Worm (Caenorhabditis elegans): ENCODE measurements around the gene pinn-1.

pinn-1 gene

ce11 chrII:2937852-2938251, 49.0 kb upstream of the pinn-1 start, which contains the start of gene irld-65:
Gene irld-65 (minus strand): TSS chrII:2937952.
- TF ChIP-seq gmeb-1 (tag; optimal IDR thresholded peaks at IDR 0.05) (no peak), ceh-16 (tag; optimal IDR thresholded peaks at IDR 0.05) (no peak)

DNA sequence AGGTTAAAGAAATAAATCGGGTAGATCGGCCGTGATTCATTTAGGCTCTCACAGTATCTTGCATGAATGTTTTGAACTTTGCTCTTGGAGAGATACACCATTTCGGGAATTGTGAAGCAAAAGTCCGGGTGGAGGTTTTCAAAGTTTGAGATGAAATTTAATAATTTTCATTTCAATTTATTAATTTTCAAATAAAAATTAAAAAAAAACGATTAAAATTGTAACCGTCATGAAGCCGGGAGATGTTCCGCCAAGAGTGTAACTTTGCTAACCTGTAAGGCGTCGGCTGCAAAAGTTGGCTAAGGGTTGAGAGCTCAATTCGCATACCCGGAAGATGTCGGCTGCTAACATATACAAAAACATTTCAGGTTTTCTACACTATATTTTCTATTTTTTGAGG, 45.5 kb upstream of the pinn-1 start, which contains the start of gene irld-67:
irld-67 (minus strand) TSS at position 101 of the 400 bp plus-strand sequence.
- no peak for TF ChIP-seq nhr-77 (tag; optimal IDR thresholded peaks at IDR 0.05)
- no peak for TF ChIP-seq mdl-1 (tag; optimal IDR thresholded peaks at IDR 0.05)
- no peak for TF ChIP-seq nhr-21 (tag; optimal IDR thresholded peaks at IDR 0.05)
- TF ChIP-seq ceh-82 (tag; optimal IDR thresholded peaks at IDR 0.05), result no peak
- TF ChIP-seq nhr-23 (tag; optimal IDR thresholded peaks at IDR 0.05), result no peak
- TF ChIP-seq skn-1 (tag; optimal IDR thresholded peaks at IDR 0.05), result no peak
- TF ChIP-seq lsy-2 (tag; optimal IDR thresholded peaks at IDR 0.05), result no peak
- no peak for TF ChIP-seq dmd-4 (tag; optimal IDR thresholded peaks at IDR 0.05)
- no peak for TF ChIP-seq lin-39 (tag; optimal IDR thresholded peaks at IDR 0.05)
- no peak for TF ChIP-seq nhr-12 (tag; optimal IDR thresholded peaks at IDR 0.05)
- TF ChIP-seq nhr-6 (tag; optimal IDR thresholded peaks at IDR 0.05), result no peak
- TF ChIP-seq unc-62 (GFP tag; optimal IDR thresholded peaks at IDR 0.05), result no peak

ce11 chrII:2931564-2931963, 42.8 kb upstream of the pinn-1 start:
- TF ChIP-seq blmp-1 (tag; optimal IDR thresholded peaks at IDR 0.05; ENCODE audit: insufficient read depth) (no peak), mbf-1 (tag; optimal IDR thresholded peaks at IDR 0.05) (no peak), alr-1 (tag; optimal IDR thresholded peaks at IDR 0.05) (no peak), sma-3 (GFP tag; optimal IDR thresholded peaks at IDR 0.05) (no peak), nhr-23 (tag; optimal IDR thresholded peaks at IDR 0.05) (no peak), elt-1 (tag; optimal IDR thresholded peaks at IDR 0.05) (no peak), R02D3.7 (tag; optimal IDR thresholded peaks at IDR 0.05) (no peak), zag-1 (tag; optimal IDR thresholded peaks at IDR 0.05) (no peak), gmeb-1 (tag; optimal IDR thresholded peaks at IDR 0.05) (no peak), mab-5 (tag; optimal IDR thresholded peaks at IDR 0.05) (no peak), nhr-129 (tag; optimal IDR thresholded peaks at IDR 0.05) (no peak), nhr-77 (tag; optimal IDR thresholded peaks at IDR 0.05) (no peak), snpc-4 (tag; optimal IDR thresholded peaks at IDR 0.05) (no peak), egl-27 (tag; optimal IDR thresholded peaks at IDR 0.05) (no peak), unc-39 (tag; optimal IDR thresholded peaks at IDR 0.05) (no peak), ceh-82 (tag; optimal IDR thresholded peaks at IDR 0.05) (no peak), nhr-21 (tag; optimal IDR thresholded peaks at IDR 0.05) (no peak), ztf-11 (tag; optimal IDR thresholded peaks at IDR 0.05) (no peak), skn-1 (tag; optimal IDR thresholded peaks at IDR 0.05) (no peak)

DNA sequence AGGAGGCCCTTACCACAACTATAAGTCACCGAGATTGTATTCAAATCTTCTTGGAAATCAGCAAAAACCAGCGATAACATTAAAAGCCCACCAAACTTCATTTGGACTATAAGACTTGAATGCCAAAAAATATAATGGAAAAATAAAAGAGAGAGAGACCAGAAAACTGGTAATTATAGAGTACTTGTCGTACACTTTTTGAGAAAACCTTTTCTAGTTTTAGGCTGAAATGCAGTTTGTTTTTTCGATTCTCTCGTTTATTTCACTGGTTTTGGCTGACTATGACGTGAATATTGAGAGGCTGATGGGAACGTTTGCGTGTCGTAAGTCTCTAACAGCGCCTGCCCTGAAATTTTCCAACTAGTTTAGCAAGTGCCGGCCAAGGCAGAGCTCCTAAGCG, 41.7 kb upstream of the pinn-1 start, which contains the start of the genes irld-64 and irld-63:
irld-64 (minus strand) TSS at position 101 of the 400 bp plus-strand sequence.
irld-63 (plus strand) TSS at position 230 of the 400 bp plus-strand sequence.
- TF ChIP-seq unc-62 (GFP tag; optimal IDR thresholded peaks at IDR 0.05) (no peak), nhr-6 (tag; optimal IDR thresholded peaks at IDR 0.05) (no peak), nhr-129 (tag; optimal IDR thresholded peaks at IDR 0.05) (no peak), peb-1 (tag; optimal IDR thresholded peaks at IDR 0.05) (no peak), elt-1 (tag; optimal IDR thresholded peaks at IDR 0.05) (no peak), nhr-10 (tag; optimal IDR thresholded peaks at IDR 0.05) (no peak), ZK546.5 (tag; optimal IDR thresholded peaks at IDR 0.05) (no peak), elt-3 (tag; optimal IDR thresholded peaks at IDR 0.05) (no peak), gmeb-1 (tag; optimal IDR thresholded peaks at IDR 0.05) (no peak), nhr-25 (tag; optimal IDR thresholded peaks at IDR 0.05) (no peak), nhr-77 (tag; optimal IDR thresholded peaks at IDR 0.05) (no peak)

- no peak for TF ChIP-seq dmd-4 (tag; optimal IDR thresholded peaks at IDR 0.05)
Observed at ce11 chrII:2929846-2930245, 41.0 kb upstream of the pinn-1 start.

DNA sequence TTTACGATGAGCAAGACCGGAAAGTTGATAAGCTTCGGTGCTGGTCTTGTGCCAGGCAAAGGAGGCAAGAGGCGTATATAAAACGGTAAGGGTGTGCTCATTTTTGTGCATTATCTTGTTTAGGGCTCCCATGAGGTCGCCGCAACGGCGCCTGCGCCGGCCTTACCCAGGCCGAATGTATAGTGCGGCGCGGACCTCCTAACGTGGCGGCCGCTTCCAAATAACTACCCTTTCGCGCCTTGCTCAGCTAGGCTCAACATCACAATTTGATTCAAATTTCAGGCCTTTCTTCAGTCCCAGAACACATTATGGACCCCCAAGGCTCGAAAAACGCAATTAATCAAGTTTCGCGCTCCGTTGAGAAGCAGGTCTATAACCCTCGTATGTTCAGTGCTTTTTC, 38.7 kb upstream of the pinn-1 start, which contains the start of the genes ZK355.3 and ZK355.8:
ZK355.3 (minus strand) TSS at position 101 of the 400 bp plus-strand sequence.
ZK355.8 (plus strand) TSS at position 272 of the 400 bp plus-strand sequence.
- TF ChIP-seq nhr-6 (tag; optimal IDR thresholded peaks at IDR 0.05) (no peak), gmeb-1 (tag; optimal IDR thresholded peaks at IDR 0.05) (no peak), nhr-12 (tag; optimal IDR thresholded peaks at IDR 0.05) (no peak), nhr-11 (tag; optimal IDR thresholded peaks at IDR 0.05) (no peak), F13H6.1 (tag; optimal IDR thresholded peaks at IDR 0.05) (no peak), unc-55 (GFP tag; optimal IDR thresholded peaks at IDR 0.05) (no peak), crh-2 (tag; optimal IDR thresholded peaks at IDR 0.05) (no peak), zag-1 (tag; optimal IDR thresholded peaks at IDR 0.05) (no peak), alr-1 (tag; optimal IDR thresholded peaks at IDR 0.05) (no peak), ztf-4 (tag; optimal IDR thresholded peaks at IDR 0.05) (no peak), aly-2 (tag; optimal IDR thresholded peaks at IDR 0.05) (no peak), egl-27 (tag; optimal IDR thresholded peaks at IDR 0.05) (no peak), R02D3.7 (tag; optimal IDR thresholded peaks at IDR 0.05) (no peak), blmp-1 (tag; optimal IDR thresholded peaks at IDR 0.05; ENCODE audit: insufficient read depth) (no peak), ztf-11 (tag; optimal IDR thresholded peaks at IDR 0.05) (no peak), elt-3 (tag; optimal IDR thresholded peaks at IDR 0.05) (no peak)
